Fruit fly (Drosophila melanogaster): ENCODE results near the gene CG45218.

CG45218 gene

dm6 chr3R:15332994-15333393, 42.4 kb upstream of the CG45218 start, which contains the start of the genes Fkbp39 and Cyfip:
Fkbp39 (minus strand) TSS chr3R:15333133.
Cyfip (plus strand) TSS chr3R:15333266.
- TF ChIP-seq Sp1 (GFP tag; optimal IDR thresholded peaks at IDR 0.05), result peak; percentile 22
- TF ChIP-seq Myc (optimal IDR thresholded peaks at IDR 0.05), result peak; percentile 79
- peak; percentile 86 for TF ChIP-seq Hr83 (GFP tag; optimal IDR thresholded peaks at IDR 0.05; ENCODE audit: poor library complexity, severe bottlenecking)
- no peak for TF ChIP-seq dmrt93B (GFP tag; optimal IDR thresholded peaks at IDR 0.05)
- TF ChIP-seq sv (GFP tag; optimal IDR thresholded peaks at IDR 0.05), result peak; percentile 21
- peak; percentile 37 for TF ChIP-seq OdsH (GFP tag; optimal IDR thresholded peaks at IDR 0.05)
- no peak for TF ChIP-seq CG9705 (GFP tag; optimal IDR thresholded peaks at IDR 0.05)
- peak; percentile 4 for TF ChIP-seq psq (GFP tag; optimal IDR thresholded peaks at IDR 0.05)
- no peak for TF ChIP-seq Rel (GFP tag; optimal IDR thresholded peaks at IDR 0.05)
- TF ChIP-seq Rel (tag; optimal IDR thresholded peaks at IDR 0.05), result peak; percentile 47
- TF ChIP-seq HLH106 (tag; optimal IDR thresholded peaks at IDR 0.05), result peak; percentile 49
- TF ChIP-seq N (GFP tag; optimal IDR thresholded peaks at IDR 0.05), result no peak

- TF ChIP-seq psq (GFP tag; optimal IDR thresholded peaks at IDR 0.05), result no peak
- TF ChIP-seq Dfd (GFP tag; optimal IDR thresholded peaks at IDR 0.05), result no peak
- peak; percentile 28 for TF ChIP-seq ey (GFP tag; optimal IDR thresholded peaks at IDR 0.05)
- TF ChIP-seq Hr83 (GFP tag; optimal IDR thresholded peaks at IDR 0.05; ENCODE audit: poor library complexity, severe bottlenecking), result peak; percentile 56
- TF ChIP-seq sage (GFP tag; optimal IDR thresholded peaks at IDR 0.05), result no peak
- no peak for TF ChIP-seq CG32264 (GFP tag; optimal IDR thresholded peaks at IDR 0.05)
- no peak for TF ChIP-seq woc (GFP tag; optimal IDR thresholded peaks at IDR 0.05)
- peak; percentile 57 for TF ChIP-seq HLH106 (tag; optimal IDR thresholded peaks at IDR 0.05)
- TF ChIP-seq Rel (GFP tag; optimal IDR thresholded peaks at IDR 0.05), result no peak
- no peak for TF ChIP-seq Rel (tag; optimal IDR thresholded peaks at IDR 0.05)
- no peak for TF ChIP-seq N (GFP tag; optimal IDR thresholded peaks at IDR 0.05)
- no peak for TF ChIP-seq rgr (GFP tag; optimal IDR thresholded peaks at IDR 0.05)
- TF ChIP-seq Myc (optimal IDR thresholded peaks at IDR 0.05), result no peak
- peak; percentile 8 for TF ChIP-seq OdsH (GFP tag; optimal IDR thresholded peaks at IDR 0.05)
- TF ChIP-seq dsf (GFP tag; optimal IDR thresholded peaks at IDR 0.05; ENCODE audit: borderline replicate concordance), result no peak
- no peak for TF ChIP-seq h (GFP tag; optimal IDR thresholded peaks at IDR 0.05)
- no peak for TF ChIP-seq sv (GFP tag; optimal IDR thresholded peaks at IDR 0.05)
- TF ChIP-seq CG9705 (GFP tag; optimal IDR thresholded peaks at IDR 0.05), result no peak
- no peak for TF ChIP-seq tai (GFP tag; optimal IDR thresholded peaks at IDR 0.05)
- no peak for TF ChIP-seq Hr78 (GFP tag; optimal IDR thresholded peaks at IDR 0.05)
- TF ChIP-seq usp (GFP tag; optimal IDR thresholded peaks at IDR 0.05), result no peak
Measured at dm6 chr3R:15330472-15330871, 39.9 kb upstream of the CG45218 start, which contains the start of gene mRpL9. mRpL9 (plus strand) TSS chr3R:15330738.

DNA sequence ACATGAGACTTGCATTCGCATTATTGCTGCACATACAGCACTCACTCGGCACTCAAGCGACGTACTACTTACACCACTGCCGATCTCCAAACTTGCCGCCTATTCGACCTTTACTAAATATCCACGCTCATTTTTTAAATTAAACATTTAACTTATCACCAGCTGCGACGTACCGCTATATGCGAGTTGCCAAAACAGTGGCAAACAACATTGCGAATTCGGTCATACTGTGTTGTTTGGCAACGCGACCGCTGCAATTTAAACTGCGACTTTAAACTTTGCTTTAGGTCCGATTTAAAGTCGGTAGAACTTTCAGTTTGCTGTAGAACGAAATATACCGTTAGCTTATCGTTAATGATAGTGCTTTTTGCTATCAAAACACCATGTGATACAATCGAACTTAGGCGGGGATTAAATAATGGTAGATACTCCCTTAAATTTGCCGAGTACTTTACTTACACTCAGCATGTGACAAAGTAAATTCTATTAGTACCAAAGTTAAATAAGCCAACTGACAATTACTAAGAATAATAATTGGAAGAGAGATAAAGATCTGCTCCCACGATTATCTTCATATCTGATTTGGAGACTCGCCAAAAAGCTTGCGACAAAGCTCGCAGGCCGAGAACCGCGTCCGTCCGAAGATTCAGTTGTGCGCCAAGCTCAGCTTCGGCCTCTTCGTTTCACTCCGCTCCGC, 37.6 kb upstream of the CG45218 start, which contains the start of the genes CG6236 and ea:
CG6236 (minus strand) TSS at position 187 of the 697 bp plus-strand sequence.
ea (plus strand) TSS at position 647 of the 697 bp plus-strand sequence.
- TF ChIP-seq Sp1 (GFP tag; optimal IDR thresholded peaks at IDR 0.05) (no peak), Myc (optimal IDR thresholded peaks at IDR 0.05) (peak; percentile 66), dl (GFP tag; optimal IDR thresholded peaks at IDR 0.05; ENCODE audit: insufficient read depth in 1 of 2, partially characterized antibody in 2 of 2) (no peak)

- TF ChIP-seq usp (GFP tag; optimal IDR thresholded peaks at IDR 0.05), result no peak
- no peak for TF ChIP-seq Rel (GFP tag; optimal IDR thresholded peaks at IDR 0.05)
- TF ChIP-seq Rel (tag; optimal IDR thresholded peaks at IDR 0.05), result peak; percentile 14
Measured at dm6 chr3R:15320747-15321085, 30.1 kb upstream of the CG45218 start, which contains the start of gene ear. ear (plus strand) TSS chr3R:15320756.

- TF ChIP-seq rgr (GFP tag; optimal IDR thresholded peaks at IDR 0.05) (peak; percentile 69), ey (GFP tag; optimal IDR thresholded peaks at IDR 0.05) (peak; percentile 58), HLH106 (tag; optimal IDR thresholded peaks at IDR 0.05) (peak; percentile 63), sv (GFP tag; optimal IDR thresholded peaks at IDR 0.05) (no peak), foxo (GFP tag; optimal IDR thresholded peaks at IDR 0.05) (peak in 1 of 2 experiments; percentile 59), psq (GFP tag; optimal IDR thresholded peaks at IDR 0.05) (peak; percentile 19), br (GFP tag; optimal IDR thresholded peaks at IDR 0.05) (no peak), CG32264 (GFP tag; optimal IDR thresholded peaks at IDR 0.05) (no peak), h (GFP tag; optimal IDR thresholded peaks at IDR 0.05) (peak; percentile 52), sage (GFP tag; optimal IDR thresholded peaks at IDR 0.05) (no peak), fru (GFP tag; optimal IDR thresholded peaks at IDR 0.05) (peak; percentile 58), GATAd (GFP tag; optimal IDR thresholded peaks at IDR 0.05) (no peak), N (GFP tag; optimal IDR thresholded peaks at IDR 0.05) (no peak), Myc (optimal IDR thresholded peaks at IDR 0.05) (peak; percentile 20), brk (GFP tag; optimal IDR thresholded peaks at IDR 0.05) (no peak), CG9705 (GFP tag; optimal IDR thresholded peaks at IDR 0.05) (peak; percentile 47), usp (GFP tag; optimal IDR thresholded peaks at IDR 0.05) (no peak), Sp1 (GFP tag; optimal IDR thresholded peaks at IDR 0.05) (no peak), dmrt93B (GFP tag; optimal IDR thresholded peaks at IDR 0.05) (no peak), Jra (GFP tag; optimal IDR thresholded peaks at IDR 0.05) (no peak), dsf (GFP tag; optimal IDR thresholded peaks at IDR 0.05; ENCODE audit: borderline replicate concordance) (no peak), OdsH (GFP tag; optimal IDR thresholded peaks at IDR 0.05) (peak; percentile 38), CrebA (GFP tag; optimal IDR thresholded peaks at IDR 0.05; ENCODE audit: borderline replicate concordance) (no peak), Mio (GFP tag; optimal IDR thresholded peaks at IDR 0.05) (no peak), tai (GFP tag; optimal IDR thresholded peaks at IDR 0.05) (no peak), Vsx2 (GFP tag; optimal IDR thresholded peaks at IDR 0.05; ENCODE audit: partially characterized antibody) (no peak), pan (optimal IDR thresholded peaks at IDR 0.05) (no peak), Rel (GFP tag; optimal IDR thresholded peaks at IDR 0.05) (no peak), Rel (tag; optimal IDR thresholded peaks at IDR 0.05) (peak; percentile 82)
Measured at dm6 chr3R:15319912-15320746, 29.5 kb upstream of the CG45218 start, which contains the start of the genes CG6276 and CG44040. CG6276 (minus strand) TSS chr3R:15320069. CG44040 (plus strand) TSS chr3R:15320378.
